Fruit fly (Drosophila melanogaster): ENCODE measurements around the gene CG11360.

Gene CG11360

dm6 chr4:695845-696244 lies 24.9 kb downstream of the CG11360 start, which contains the start of gene myo (continued):
- TF ChIP-seq CG8290 (GFP tag; optimal IDR thresholded peaks at IDR 0.05) (no peak), CG8290 (tag; optimal IDR thresholded peaks at IDR 0.05) (peak in 1 of 2 experiments; percentile 13), bsh (GFP tag; optimal IDR thresholded peaks at IDR 0.05) (peak in 1 of 2 experiments; percentile 31), CG34422 (GFP tag; IDR thresholded peaks at IDR 0.05) (no peak; the same call in 2 of the 3 replicates), Med (GFP tag) (peak; percentile 58), Dek (tag; optimal IDR thresholded peaks at IDR 0.05) (no peak), MESR4 (GFP tag; optimal IDR thresholded peaks at IDR 0.05) (peak; percentile 11), jigr1 (GFP tag; IDR thresholded peaks at IDR 0.05) (no peak), lbe (GFP tag; optimal IDR thresholded peaks at IDR 0.05) (peak; percentile 11), CG13894 (tag; optimal IDR thresholded peaks at IDR 0.05) (peak; percentile 46), CG33557 (GFP tag; optimal IDR thresholded peaks at IDR 0.05) (peak; percentile 28), btn (GFP tag; optimal IDR thresholded peaks at IDR 0.05) (no peak), lilli (GFP tag; optimal IDR thresholded peaks at IDR 0.05) (peak; percentile 7), unpg (GFP tag; optimal IDR thresholded peaks at IDR 0.05) (peak; percentile 25), YL-1 (GFP tag; optimal IDR thresholded peaks at IDR 0.05) (peak; percentile 2), fu2 (GFP tag; optimal IDR thresholded peaks at IDR 0.05) (no peak)

- TF ChIP-seq ssp (GFP tag; IDR thresholded peaks at IDR 0.05) (peak; percentile 96), maf-S (GFP tag; optimal IDR thresholded peaks at IDR 0.05) (no peak), fd64A (GFP tag; optimal IDR thresholded peaks at IDR 0.05) (no peak), pnt (GFP tag; optimal IDR thresholded peaks at IDR 0.05) (no peak), CG30403 (GFP tag; optimal IDR thresholded peaks at IDR 0.05) (peak; percentile 40), E2f2 (GFP tag; IDR thresholded peaks at IDR 0.05) (peak; percentile 50; the same call in 1 of the 2 replicates), vvl (GFP tag; IDR thresholded peaks at IDR 0.05) (no peak; the same call in 1 of the 2 replicates), otp (GFP tag; IDR thresholded peaks at IDR 0.05) (no peak), Ets65A (GFP tag) (no peak), CG12659 (GFP tag; optimal IDR thresholded peaks at IDR 0.05) (peak; percentile 79), HHEX (GFP tag; optimal IDR thresholded peaks at IDR 0.05) (no peak), yki (optimal IDR thresholded peaks at IDR 0.05) (no peak), Sry-δ (GFP tag; optimal IDR thresholded peaks at IDR 0.05) (peak; percentile 87), CG18599 (GFP tag; optimal IDR thresholded peaks at IDR 0.05) (no peak), hkb (optimal IDR thresholded peaks at IDR 0.05) (no peak), hkb (GFP tag; IDR thresholded peaks at IDR 0.05) (no peak; the same call in 1 of the 2 replicates), sqz (GFP tag; optimal IDR thresholded peaks at IDR 0.05) (no peak), pb (GFP tag; optimal IDR thresholded peaks at IDR 0.05) (no peak), HLH4C (GFP tag; IDR thresholded peaks at IDR 0.05; ENCODE audit: partially characterized antibody) (no peak), ab (GFP tag; optimal IDR thresholded peaks at IDR 0.05) (peak; percentile 27), CG8359 (GFP tag; optimal IDR thresholded peaks at IDR 0.05; ENCODE audit: borderline replicate concordance) (no peak), CG1233 (GFP tag; optimal IDR thresholded peaks at IDR 0.05) (no peak), Ptx1 (GFP tag; IDR thresholded peaks at IDR 0.05) (no peak), CG18476 (GFP tag; optimal IDR thresholded peaks at IDR 0.05) (no peak), her (GFP tag; optimal IDR thresholded peaks at IDR 0.05) (no peak), gcm (GFP tag; optimal IDR thresholded peaks at IDR 0.05) (peak; percentile 47), ranshi (GFP tag; IDR thresholded peaks at IDR 0.05) (no peak), schlank (tag; optimal IDR thresholded peaks at IDR 0.05) (no peak), Hmx (GFP tag; optimal IDR thresholded peaks at IDR 0.05) (no peak), salm (tag; optimal IDR thresholded peaks at IDR 0.05) (no peak), CG17328 (GFP tag; IDR thresholded peaks at IDR 0.05) (no peak), CG32772 (GFP tag; IDR thresholded peaks at IDR 0.05) (no peak), Stat92E (GFP tag; optimal IDR thresholded peaks at IDR 0.05) (no peak), Pdp1 (GFP tag; optimal IDR thresholded peaks at IDR 0.05) (peak; percentile 44 to 99), Ets97D (GFP tag; optimal IDR thresholded peaks at IDR 0.05) (peak; percentile 84), CG12942 (GFP tag; optimal IDR thresholded peaks at IDR 0.05) (no peak)
Observed at dm6 chr4:696638-697037, 25.7 kb downstream of the CG11360 start.
